Fruit fly (Drosophila melanogaster) whole organism, wandering third instar larva: ENCODE data around the gene CG42588.

Experiments used
- Abd-B ChIP-seq: fragments of >200 bp; optimal IDR thresholded peaks from 2 replicates; lab custom pipeline; 2017; ENCODE audit warnings: missing biosample characterization, missing genetic modification characterization
- CrebA ChIP-seq: fragments of 200-800 bp; sonication (Bioruptor generic); optimal IDR thresholded peaks from 2 replicates; lab custom pipeline; 2016; ENCODE audit warnings: missing biosample characterization, mild to moderate bottlenecking, missing genetic modification characterization, borderline replicate concordance
- Dif ChIP-seq: fragments of 200-275, 200-300 bp; sonication (Bioruptor generic); optimal IDR thresholded peaks from 2 replicates; lab custom pipeline; 2018; ENCODE audit warnings: missing biosample characterization, missing genetic modification characterization; ENCODE audit not compliant: partially characterized antibody
- GATAd ChIP-seq: sonication (Bioruptor generic); optimal IDR thresholded peaks from 2 replicates; lab custom pipeline; 2016; ENCODE audit warnings: missing biosample characterization, missing genetic modification characterization
- jim ChIP-seq: fragments of 175-275, 200-325 bp; sonication (Bioruptor generic); optimal IDR thresholded peaks from 2 replicates; lab custom pipeline; 2016; ENCODE audit warnings: missing biosample characterization, mild to moderate bottlenecking, missing genetic modification characterization

dm6 chr3L:12841459-12841858, 27.4 kb downstream of the CG42588 start:
- TF ChIP-seq CrebA (GFP tag; lab: Kevin White, UChicago) (no peak), Abd-B (GFP tag; lab: Kevin White, UChicago) (no peak), jim (no peak), GATAd (no peak), Dif (GFP tag; lab: Kevin White, UChicago) (no peak)
